Fruit fly (Drosophila melanogaster) whole organism, larva: ENCODE results near the gene Ir62a.
A peak's percentile ranks its signal among the peaks of the same experiment; 100 is the strongest.

Source experiments
- noc ChIP-seq: fragments of 200-800 bp; sonication (Bioruptor generic); optimal IDR thresholded peaks from 3 replicates; lab custom pipeline; 2019; ENCODE audit warnings: missing biosample characterization, mild to moderate bottlenecking, missing genetic modification characterization, moderate library complexity

Ir62a gene

DNA sequence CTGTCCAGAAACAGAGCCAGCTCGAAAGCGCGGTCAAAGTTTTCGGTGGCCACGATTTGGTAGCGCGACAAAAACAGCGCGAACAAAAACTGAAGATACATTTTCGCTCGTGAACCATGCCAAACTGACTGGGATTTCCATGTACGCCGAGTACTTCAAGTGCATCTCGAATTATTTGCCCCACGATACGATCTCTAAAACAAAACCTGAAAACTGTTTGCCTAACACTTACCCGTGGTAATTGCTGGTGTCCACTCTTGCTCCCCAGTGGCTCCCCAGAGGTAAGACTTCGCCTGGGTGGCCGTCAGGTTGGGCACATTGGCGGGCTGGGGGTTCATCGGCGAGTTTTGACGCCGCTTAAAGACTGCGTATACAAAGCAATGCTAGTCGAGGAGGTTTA lies at the start of gene Ir62a:
Ir62a (minus strand) TSS at position 101 of the 400 bp plus-strand sequence.
- no peak for TF ChIP-seq noc (tag; lab: Kevin White, UChicago)

DNA sequence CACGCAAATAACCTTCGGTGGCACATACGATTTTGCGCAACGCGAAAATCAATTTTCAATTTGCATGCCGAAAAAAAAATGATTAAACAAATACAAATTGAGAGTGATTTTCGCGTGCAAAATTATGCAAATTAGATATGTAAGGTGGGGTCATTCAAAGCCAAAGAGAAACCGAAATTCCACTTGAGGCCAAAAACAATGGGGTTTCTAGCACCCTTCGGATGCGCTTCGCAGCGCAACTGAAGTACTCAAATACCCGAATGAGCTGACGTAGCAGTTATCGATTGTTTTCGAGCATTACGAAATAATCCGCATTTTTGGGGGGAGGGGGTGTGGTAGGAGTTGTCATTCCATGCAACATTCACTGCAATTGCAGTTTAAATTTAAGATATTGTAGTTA lies 49.8 kb upstream of the Ir62a start:
- TF ChIP-seq noc (tag; lab: Kevin White, UChicago), result no peak

DNA sequence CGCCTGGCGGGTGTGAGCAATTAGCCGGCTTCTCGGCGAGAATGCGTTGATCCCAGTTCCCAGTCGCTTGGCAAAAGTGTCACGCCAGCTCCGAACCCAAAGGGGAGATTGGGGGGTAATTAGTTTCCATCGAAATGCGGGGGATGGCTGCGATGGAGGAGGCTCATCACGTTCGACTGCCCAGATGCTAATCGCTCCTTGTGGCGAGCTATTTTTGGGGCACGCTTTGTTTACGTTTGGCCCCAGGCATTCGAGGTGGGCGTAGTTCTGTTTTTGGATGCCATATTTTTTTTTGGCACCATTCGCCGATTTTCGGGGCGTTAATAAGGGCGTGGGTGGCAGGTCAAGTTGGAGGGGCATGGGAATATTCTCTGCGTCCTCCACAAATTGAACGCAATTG lies 49.1 kb upstream of the Ir62a start:
- TF ChIP-seq noc (tag; lab: Kevin White, UChicago), result no peak

DNA sequence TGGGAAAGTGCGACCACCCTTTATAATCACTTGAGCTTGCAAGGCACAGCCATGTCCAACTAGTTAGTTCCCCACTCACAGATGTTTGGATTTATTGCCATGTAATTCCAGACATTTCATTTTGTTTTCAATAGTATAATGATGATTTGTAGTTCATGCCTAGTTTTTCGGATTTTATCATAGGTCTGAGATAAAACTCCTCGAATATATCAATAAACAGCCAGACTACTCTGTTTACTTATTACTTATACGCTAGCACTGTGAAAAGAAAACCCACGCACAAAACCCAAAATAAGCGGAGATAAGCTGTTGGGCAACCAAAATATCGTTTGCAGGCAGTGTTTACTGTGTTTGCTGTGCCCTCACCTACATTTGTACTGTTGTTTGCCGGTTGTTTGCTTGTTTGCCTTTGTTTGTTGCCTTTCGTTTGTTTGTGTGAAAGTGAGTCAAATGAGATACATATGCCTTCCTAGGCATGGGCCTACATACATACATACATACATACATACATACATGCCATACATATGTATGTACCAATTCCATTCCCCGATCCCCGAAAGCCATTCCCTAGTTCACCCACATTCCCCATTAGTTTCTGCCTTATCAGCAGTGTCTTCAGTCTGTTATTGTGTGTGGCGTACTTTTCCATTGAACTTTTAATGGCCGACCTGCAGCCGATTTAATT lies 48.3 kb upstream of the Ir62a start:
- TF ChIP-seq noc (tag; lab: Kevin White, UChicago), result peak; percentile 79

DNA sequence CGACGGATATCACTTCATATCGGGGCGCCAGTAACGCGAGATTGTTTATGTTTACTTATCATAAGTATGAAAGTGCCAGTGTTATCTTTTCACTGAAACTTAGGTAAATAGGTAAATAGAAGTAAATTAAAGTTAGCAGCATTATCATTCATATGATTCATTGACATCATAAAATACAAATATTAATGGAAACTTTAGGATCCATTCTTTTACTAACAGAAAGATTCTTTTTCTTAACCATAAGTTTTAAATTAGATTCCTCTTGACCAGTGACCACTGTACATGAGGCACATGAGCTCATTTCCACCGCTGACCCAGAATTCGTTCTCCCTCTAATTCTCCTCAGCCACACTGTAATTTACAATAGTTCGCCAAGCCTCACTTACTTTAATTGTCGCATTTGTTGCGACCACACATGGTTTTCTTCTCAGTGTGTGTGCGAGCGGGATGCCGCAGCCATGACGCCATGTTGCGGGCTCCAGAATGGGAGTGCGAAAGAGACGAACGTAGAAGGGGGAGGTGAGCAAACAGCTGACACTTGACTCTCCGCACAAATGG lies 47.4 kb upstream of the Ir62a start:
- TF ChIP-seq noc (tag; lab: Kevin White, UChicago), result peak; percentile 64

DNA sequence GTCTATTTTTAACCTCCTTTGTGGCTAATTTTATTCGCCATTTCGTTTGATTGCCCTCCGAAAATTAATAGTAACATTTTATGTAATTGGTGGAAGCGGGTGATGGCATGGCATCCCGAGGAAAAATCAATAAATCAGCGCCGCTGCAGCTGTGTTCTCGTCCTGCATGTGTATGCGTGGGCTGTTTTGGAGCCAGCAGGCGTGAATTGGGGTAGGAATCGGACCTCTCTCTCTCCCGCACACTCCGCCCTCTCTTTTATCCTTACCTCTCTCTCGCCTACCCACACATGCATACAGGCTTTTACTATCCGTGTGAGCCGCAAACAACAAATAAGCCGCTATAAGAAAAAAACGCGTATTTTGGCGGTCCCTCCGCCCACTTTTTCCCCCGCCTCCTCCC lies 46.3 kb upstream of the Ir62a start:
- TF ChIP-seq noc (tag; lab: Kevin White, UChicago), result no peak

DNA sequence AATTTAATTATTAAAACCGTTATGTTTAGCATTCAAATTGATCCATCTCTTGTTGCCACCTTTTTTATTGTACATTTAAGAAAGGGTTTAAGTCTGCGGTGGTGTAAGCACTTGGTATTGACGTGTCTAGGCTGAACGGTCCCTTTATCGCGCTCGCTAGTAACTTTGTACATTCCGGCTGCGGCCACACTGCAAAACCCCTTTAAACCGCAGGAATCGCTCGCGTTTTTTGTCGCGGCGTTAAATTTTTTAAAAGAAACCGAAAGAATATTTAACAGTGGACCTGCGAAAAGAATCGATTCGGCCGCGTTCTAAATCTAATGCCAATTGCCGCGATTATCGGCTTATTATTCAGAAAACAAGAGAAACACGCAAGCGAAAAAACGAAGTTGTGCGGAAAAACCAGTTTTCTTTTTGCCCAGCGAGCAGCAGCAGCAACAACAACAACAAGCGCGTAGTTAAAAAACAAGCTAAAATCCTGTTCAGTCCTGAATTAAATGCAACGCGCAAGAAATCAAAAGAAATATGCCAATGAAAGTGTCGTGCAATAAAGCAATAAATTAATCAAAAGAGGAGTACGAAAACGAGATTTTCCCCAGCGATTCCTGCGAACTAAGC lies 45.5 kb upstream of the Ir62a start, which contains the start of gene CG13917:
CG13917 (plus strand) TSS at position 211 of the 618 bp plus-strand sequence.
- TF ChIP-seq noc (tag; lab: Kevin White, UChicago), result no peak

DNA sequence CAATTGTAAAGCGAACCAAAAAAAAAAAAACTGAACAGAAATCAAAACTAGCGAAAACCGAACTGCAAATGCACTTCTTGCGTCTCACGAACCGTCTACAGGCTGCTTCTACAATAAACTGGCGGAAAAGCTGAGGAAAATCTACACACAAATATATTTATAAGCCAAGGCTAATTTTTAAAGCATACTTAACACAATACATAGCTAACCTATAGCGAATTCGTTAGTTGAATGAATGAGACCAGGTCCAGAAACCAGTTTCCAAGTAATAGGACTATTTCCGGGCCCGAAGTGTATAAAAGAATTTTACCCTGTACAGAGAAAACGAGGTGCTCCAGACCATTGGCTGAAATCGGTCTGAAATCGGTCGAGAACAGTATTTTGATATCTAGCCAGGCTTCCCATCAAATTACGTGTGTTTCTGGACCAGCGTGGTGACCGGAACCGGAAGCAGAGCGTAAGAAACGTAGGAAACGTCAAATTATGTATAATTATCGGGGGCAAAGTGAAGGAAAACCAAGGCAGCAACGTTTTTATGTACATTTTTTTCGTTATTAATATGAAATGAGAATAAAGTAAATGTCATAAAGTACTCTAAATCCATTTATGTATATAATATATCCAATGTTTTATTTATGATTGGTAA lies 44.8 kb upstream of the Ir62a start:
- no peak for TF ChIP-seq noc (tag; lab: Kevin White, UChicago)

DNA sequence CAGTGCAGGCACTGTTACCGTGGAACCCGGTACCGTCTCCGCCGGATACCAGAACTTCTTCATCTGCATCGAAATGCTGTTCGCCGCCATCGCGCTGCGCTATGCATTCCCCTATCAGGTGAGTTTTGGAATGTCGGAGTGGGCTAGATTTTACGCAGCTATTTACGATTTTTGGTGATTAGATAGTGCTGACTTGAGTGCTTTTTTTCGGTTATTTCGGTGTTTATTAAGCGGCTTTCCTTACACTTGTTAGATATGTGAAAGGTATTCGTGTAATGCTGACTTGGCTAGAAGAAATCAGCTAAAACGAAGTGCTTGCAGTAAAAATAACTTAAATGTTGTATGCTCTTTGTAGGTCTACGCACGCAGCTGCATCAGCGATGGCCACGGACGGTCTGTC lies 42.1 kb upstream of the Ir62a start:
- TF ChIP-seq noc (tag; lab: Kevin White, UChicago), result no peak

DNA sequence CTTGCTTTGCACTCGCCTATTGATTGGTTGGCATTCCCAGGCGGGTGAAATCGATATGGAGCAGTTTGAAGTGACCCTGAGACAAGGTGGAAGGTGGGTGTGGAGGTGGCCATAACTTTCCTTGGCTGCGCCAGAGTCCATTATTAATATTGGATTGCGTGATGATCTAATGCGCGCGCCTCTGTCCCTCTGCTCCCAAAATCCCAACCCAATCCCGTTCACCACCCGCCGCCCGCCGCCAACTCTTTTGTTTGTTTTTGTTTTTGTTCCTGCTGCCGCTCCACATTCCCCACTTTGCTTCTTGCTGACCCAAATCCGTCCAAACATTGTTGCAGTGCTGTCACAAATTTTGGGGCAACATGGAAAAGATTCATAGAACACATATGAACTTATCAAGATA lies 40.0 kb upstream of the Ir62a start:
- TF ChIP-seq noc (tag; lab: Kevin White, UChicago), result no peak

DNA sequence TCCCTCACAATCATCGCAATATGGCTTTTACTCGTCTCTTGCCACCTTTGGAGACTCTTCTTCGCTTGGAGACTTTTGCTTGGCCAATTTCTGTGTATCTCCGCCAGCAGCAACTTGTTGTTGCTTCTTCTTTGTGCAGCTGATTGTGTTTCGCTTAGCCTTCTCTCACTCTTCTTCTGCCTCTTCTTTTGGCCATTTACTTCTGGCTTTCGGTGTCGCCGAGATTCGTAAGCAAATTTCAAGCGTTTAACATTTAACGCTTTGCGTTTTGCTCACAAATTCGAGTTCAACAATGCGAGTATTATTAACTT lies 38.9 kb upstream of the Ir62a start:
- TF ChIP-seq noc (tag; lab: Kevin White, UChicago), result no peak

DNA sequence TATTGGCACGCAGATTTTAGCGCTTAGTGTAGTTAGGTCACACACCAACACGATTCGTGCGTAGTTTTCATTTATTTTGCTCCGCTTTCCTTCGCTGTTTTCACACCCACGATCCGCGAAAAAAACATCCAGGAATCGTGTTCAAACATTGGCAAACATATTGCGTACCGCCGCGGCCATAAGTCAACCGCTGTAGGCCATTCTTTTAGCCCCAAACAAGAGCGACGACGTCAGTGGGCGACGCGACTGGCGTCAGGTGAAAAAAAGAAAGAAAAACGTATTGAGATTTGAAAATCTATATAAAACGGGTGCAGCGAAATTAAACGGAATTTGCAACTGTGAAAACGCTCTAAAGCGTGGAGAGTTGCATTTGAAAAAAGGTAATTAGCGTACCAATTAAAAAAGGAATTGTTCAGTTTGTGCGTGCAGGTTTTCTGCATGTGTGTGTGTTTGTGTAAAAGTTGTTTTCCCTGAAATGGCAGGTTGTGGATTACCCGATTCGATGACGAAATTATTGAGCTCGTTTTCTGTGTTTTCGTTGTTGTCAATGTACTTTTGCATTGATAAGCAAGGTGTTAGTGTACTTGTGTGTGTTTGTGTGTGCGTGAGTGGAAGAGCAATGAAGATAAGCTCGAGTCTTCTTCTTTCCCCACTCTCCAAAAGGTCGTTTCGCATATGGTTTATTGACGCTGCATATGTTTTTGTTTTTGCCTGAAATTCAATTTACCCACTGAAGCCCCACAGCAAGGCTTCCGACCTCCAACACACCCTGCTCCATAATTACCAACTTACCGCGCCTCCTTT lies 38.3 kb upstream of the Ir62a start, which contains the start of gene Tmep:
Tmep (plus strand) TSS at position 20 of the 804 bp plus-strand sequence.
- TF ChIP-seq noc (tag; lab: Kevin White, UChicago), result peak; percentile 8

DNA sequence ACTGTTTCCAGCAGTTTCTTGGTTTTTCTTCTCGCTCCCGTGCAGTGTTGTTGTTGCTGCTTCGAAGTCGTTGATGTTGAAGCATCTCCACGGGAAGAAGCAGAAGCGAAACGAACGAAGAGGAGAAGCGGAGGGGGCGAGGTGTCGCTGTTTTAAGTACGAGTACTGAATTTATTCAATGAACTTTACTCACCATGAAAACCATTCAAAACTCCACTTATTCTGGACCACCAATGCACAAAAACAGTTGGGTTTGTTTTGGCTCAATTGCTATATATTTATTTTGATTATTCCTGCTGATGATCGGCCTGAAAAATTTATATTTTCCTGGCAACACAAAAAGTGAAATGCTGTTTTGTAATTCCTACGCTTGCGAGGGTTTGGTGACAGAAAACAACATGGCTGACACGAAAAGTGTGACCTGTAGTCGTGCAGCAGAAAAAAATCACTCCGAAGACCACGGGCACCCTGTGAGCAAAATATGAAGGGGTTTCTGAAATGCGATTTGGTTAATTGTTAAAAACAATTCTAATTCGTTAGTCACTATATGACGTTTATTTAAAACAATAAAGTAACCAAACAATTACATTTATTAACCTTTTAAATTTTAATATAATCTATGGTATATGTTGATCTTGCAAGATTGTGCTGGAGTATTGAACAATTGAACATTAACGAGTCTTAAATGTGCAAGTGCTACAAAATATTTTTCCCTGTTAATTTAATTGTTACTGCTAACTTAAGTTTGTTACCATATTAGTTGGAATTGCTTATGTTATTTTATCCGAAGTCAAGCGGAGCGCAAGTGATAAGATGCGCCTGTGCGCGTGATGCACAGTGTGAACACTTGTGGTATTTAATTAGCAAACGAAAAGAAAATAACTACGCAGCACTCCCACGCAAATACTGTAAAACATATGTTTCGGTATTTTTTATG lies 37.4 kb upstream of the Ir62a start, which contains the start of gene CG7879:
CG7879 (minus strand) TSS at position 384 of the 937 bp plus-strand sequence.
- no peak for TF ChIP-seq noc (tag; lab: Kevin White, UChicago)

DNA sequence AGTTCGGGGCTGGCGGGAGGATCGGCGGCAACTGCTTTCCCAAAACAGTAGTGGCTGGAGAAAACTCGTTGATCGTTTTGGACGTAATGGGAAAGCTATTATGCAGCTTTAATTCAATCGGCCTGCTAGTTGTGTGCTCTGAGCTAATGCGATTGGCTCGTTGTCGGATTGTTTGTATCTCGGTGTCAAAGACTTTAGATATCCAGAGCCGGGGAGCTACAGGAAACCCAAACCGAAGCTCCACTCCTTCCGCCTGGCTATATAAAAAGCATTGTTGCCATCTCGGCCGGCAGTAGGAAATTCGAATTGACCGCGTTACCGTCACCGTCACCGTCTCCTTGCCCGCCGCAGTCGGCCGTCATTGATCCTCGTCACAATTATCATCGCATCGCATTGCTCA lies 34.0 kb upstream of the Ir62a start, which contains the start of gene CG12003:
CG12003 (plus strand) TSS at position 301 of the 400 bp plus-strand sequence.
- TF ChIP-seq noc (tag; lab: Kevin White, UChicago), result no peak
